Worm (Caenorhabditis elegans) whole organism, young adult: ENCODE results near the gene R04F11.5.
A peak's percentile ranks its signal among the peaks of the same experiment; 100 is the strongest.

Experiments used
- B0019.2 ChIP-seq: fragments of 200-800 bp; sonication (Bioruptor generic); conservative IDR thresholded peaks from 2 replicates; pipeline ENCODE4 v1.3.6; 2022; ENCODE audit warnings: missing genetic modification reagents, missing genetic modification characterization, missing compliant biosample characterization
- B0035.1 ChIP-seq: sonication (generic microtip); optimal IDR thresholded peaks from 2 replicates; lab custom pipeline; 2016; ENCODE audit warnings: missing genetic modification characterization, mild to moderate bottlenecking, missing compliant biosample characterization, missing genotype, missing genetic modification reagents
- C17E4.6 ChIP-seq: fragments of 200-800 bp; sonication (Bioruptor generic); IDR thresholded peaks from 2 replicates; pipeline ENCODE4 v1.3.6; 2022; ENCODE audit warnings: missing genetic modification reagents, missing genetic modification characterization, missing compliant biosample characterization
- F22D6.2 ChIP-seq: sonication (generic microtip); optimal IDR thresholded peaks from 2 replicates; lab custom pipeline; 2016; ENCODE audit warnings: mild to moderate bottlenecking, missing genetic modification characterization, missing compliant biosample characterization
- F33H1.4 ChIP-seq: fragments of 200-800 bp; sonication (Bioruptor generic); IDR thresholded peaks from 2 replicates; pipeline ENCODE4 v1.3.6; 2022; ENCODE audit warnings: missing genetic modification reagents, missing genetic modification characterization, missing compliant biosample characterization
- T26A5.8 ChIP-seq: sonication (generic microtip); optimal IDR thresholded peaks from 2 replicates; lab custom pipeline; 2016; ENCODE audit warnings: missing genetic modification characterization, missing compliant biosample characterization
- Y95B8A.8 ChIP-seq: fragments of 200-800 bp; sonication (Bioruptor generic); IDR thresholded peaks from 2 replicates; pipeline ENCODE4 v1.3.6; 2022; ENCODE audit warnings: missing genetic modification reagents, missing genetic modification characterization, missing compliant biosample characterization
- ama-1 ChIP-seq, 3 experiments: fragments of 150-350 bp in 1 of 3; sonication (generic microtip) in 2 of 3; optimal IDR thresholded peaks; 2 replicates each; lab custom pipeline; 2014 to 2018; ENCODE audit warnings: missing biosample characterization in 2 of 3, missing genetic modification characterization in 2 of 3, missing genetic modification reagents in 2 of 3
- atf-7 ChIP-seq: sonication (generic microtip); optimal IDR thresholded peaks from 2 replicates; lab custom pipeline; 2017; ENCODE audit warnings: mild to moderate bottlenecking, missing genetic modification characterization, missing compliant biosample characterization
- attf-3 ChIP-seq: fragments of 200-800 bp; sonication (Bioruptor generic); conservative IDR thresholded peaks from 2 replicates; pipeline ENCODE4 v1.3.6; 2022; ENCODE audit warnings: missing genetic modification reagents, missing genetic modification characterization, missing compliant biosample characterization
- attf-6 ChIP-seq: fragments of 200-800 bp; sonication (Bioruptor generic); IDR thresholded peaks from 2 replicates; pipeline ENCODE4 v1.3.6; 2022; ENCODE audit warnings: missing genetic modification reagents, missing genetic modification characterization, missing compliant biosample characterization
- bed-1 ChIP-seq: fragments of 200-800 bp; sonication (Bioruptor generic); IDR thresholded peaks from 2 replicates; pipeline ENCODE4 v1.3.6; 2022; ENCODE audit warnings: missing genetic modification reagents, missing genetic modification characterization, missing compliant biosample characterization
- bed-2 ChIP-seq: fragments of 200-800 bp; sonication (Bioruptor generic); IDR thresholded peaks from 2 replicates; pipeline ENCODE4 v1.3.6; 2022; ENCODE audit warnings: missing genetic modification reagents, missing genetic modification characterization, missing compliant biosample characterization
- cebp-1 ChIP-seq, 2 experiments: fragments of 200-800 bp in 1 of 2; sonication (Bioruptor generic) in 1 of 2; sonication (generic microtip) in 1 of 2; IDR thresholded peaks in 1 of 2; optimal IDR thresholded peaks in 1 of 2; 2 replicates each; pipeline versions ENCODE4 v1.3.6 to Lab custom; 2017 to 2022; ENCODE audit warnings: missing compliant biosample characterization in 2 of 2, missing genetic modification characterization in 2 of 2, mild to moderate bottlenecking in 1 of 2, missing genetic modification reagents in 1 of 2, moderate library complexity in 1 of 2
- ceh-100 ChIP-seq: fragments of 200-800 bp; sonication (Bioruptor generic); IDR thresholded peaks from 2 replicates; pipeline ENCODE4 v1.3.6; 2022; ENCODE audit warnings: missing genetic modification reagents, missing genetic modification characterization, missing compliant biosample characterization
- ceh-27 ChIP-seq: fragments of 200-800 bp; sonication (Bioruptor generic); optimal IDR thresholded peaks from 2 replicates; lab custom pipeline; 2018; ENCODE audit warnings: mild to moderate bottlenecking, missing genetic modification characterization, moderate library complexity, missing compliant biosample characterization
- ceh-40 ChIP-seq: fragments of 200-800 bp; sonication (Bioruptor generic); IDR thresholded peaks from 2 replicates; pipeline ENCODE4 v1.3.6; 2022; ENCODE audit warnings: missing genetic modification characterization, missing compliant biosample characterization
- ceh-79 ChIP-seq: sonication (generic microtip); optimal IDR thresholded peaks from 2 replicates; lab custom pipeline; 2017; ENCODE audit warnings: mild to moderate bottlenecking, missing genetic modification characterization, missing compliant biosample characterization
- ceh-91 ChIP-seq: fragments of 200-800 bp; sonication (Bioruptor generic); IDR thresholded peaks from 2 replicates; pipeline ENCODE4 v1.3.6; 2022; ENCODE audit warnings: missing genetic modification reagents, missing genetic modification characterization, missing compliant biosample characterization
- hrde-1 ChIP-seq: sonication (generic microtip); optimal IDR thresholded peaks from 2 replicates; lab custom pipeline; 2016; ENCODE audit warnings: missing genetic modification characterization, mild to moderate bottlenecking, missing compliant biosample characterization, moderate library complexity, missing genotype, missing genetic modification reagents, borderline replicate concordance
- let-607 ChIP-seq, 2 experiments: fragments of 200-800 bp in 1 of 2; sonication (Bioruptor generic) in 1 of 2; sonication (generic microtip) in 1 of 2; optimal IDR thresholded peaks; 2 replicates each; lab custom pipeline; 2016 to 2018; ENCODE audit warnings: mild to moderate bottlenecking in 2 of 2, missing compliant biosample characterization in 2 of 2, missing genetic modification characterization in 2 of 2, moderate library complexity in 2 of 2, missing genotype in 1 of 2
- lin-35 ChIP-seq, 3 experiments: fragments of 150-350 bp in 2 of 3; sonication (generic microtip) in 1 of 3; optimal IDR thresholded peaks; 2 replicates each; lab custom pipeline; 2014 to 2018; ENCODE audit warnings: missing biosample characterization in 3 of 3, missing genetic modification characterization in 3 of 3, missing genetic modification reagents in 3 of 3
- lir-1 ChIP-seq: fragments of 200-800 bp; sonication (Bioruptor generic); conservative IDR thresholded peaks from 2 replicates; pipeline ENCODE4 v1.3.6; 2022; ENCODE audit warnings: missing genetic modification reagents, missing genetic modification characterization, missing compliant biosample characterization
- madf-10 ChIP-seq: sonication (generic microtip); optimal IDR thresholded peaks from 2 replicates; lab custom pipeline; 2016; ENCODE audit warnings: mild to moderate bottlenecking, missing genetic modification characterization, missing compliant biosample characterization
- mcd-1 ChIP-seq: fragments of 200-800 bp; sonication (Bioruptor generic); IDR thresholded peaks from 2 replicates; pipeline ENCODE4 v1.3.6; 2022; ENCODE audit warnings: missing genetic modification reagents, missing genetic modification characterization, missing compliant biosample characterization
- mel-28 ChIP-seq: sonication (generic microtip); optimal IDR thresholded peaks from 2 replicates; lab custom pipeline; 2016; ENCODE audit warnings: borderline replicate concordance, mild to moderate bottlenecking, missing genetic modification characterization, missing compliant biosample characterization
- nhr-120 ChIP-seq: fragments of 200-800 bp; sonication (Bioruptor generic); IDR thresholded peaks from 2 replicates; pipeline ENCODE4 v1.3.6; 2022; ENCODE audit warnings: missing genetic modification characterization, missing compliant biosample characterization
- nhr-27 ChIP-seq: fragments of 200-800 bp; sonication (Bioruptor generic); optimal IDR thresholded peaks from 2 replicates; lab custom pipeline; 2018; ENCODE audit warnings: mild to moderate bottlenecking, missing genetic modification characterization, moderate library complexity, missing compliant biosample characterization
- rpc-1 ChIP-seq, 2 experiments: fragments of 150-350 bp in 1 of 2; sonication (generic microtip) in 1 of 2; optimal IDR thresholded peaks; 2 replicates each; lab custom pipeline; 2014 to 2018; ENCODE audit warnings: missing biosample characterization in 1 of 2, missing genetic modification characterization in 1 of 2, missing genetic modification reagents in 1 of 2, missing genotype in 1 of 2
- snpc-1.1 ChIP-seq: sonication (generic microtip); optimal IDR thresholded peaks from 2 replicates; lab custom pipeline; 2017; ENCODE audit warnings: missing genetic modification characterization, mild to moderate bottlenecking, missing compliant biosample characterization, antibody characterized with exemption, moderate library complexity, missing genotype, missing genetic modification reagents; ENCODE audit not compliant: insufficient read depth
- somi-1 ChIP-seq: fragments of 200-800 bp; sonication (Bioruptor generic); optimal IDR thresholded peaks from 2 replicates; lab custom pipeline; 2018; ENCODE audit warnings: mild to moderate bottlenecking, missing genetic modification characterization, missing compliant biosample characterization
- sptf-2 ChIP-seq: fragments of 200-800 bp; sonication (Bioruptor generic); optimal IDR thresholded peaks from 2 replicates; lab custom pipeline; 2018; ENCODE audit warnings: mild to moderate bottlenecking, missing genetic modification characterization, missing compliant biosample characterization
- unc-62 ChIP-seq: fragments of 150-350 bp; optimal IDR thresholded peaks from 2 replicates; lab custom pipeline; 2014; ENCODE audit warnings: missing biosample characterization, missing genetic modification reagents, missing genetic modification characterization
- xnd-1 ChIP-seq: sonication (generic microtip); optimal IDR thresholded peaks from 2 replicates; lab custom pipeline; 2016; ENCODE audit warnings: missing genotype, missing genetic modification reagents, missing genetic modification characterization, missing compliant biosample characterization
- zim-3 ChIP-seq: sonication (generic microtip); optimal IDR thresholded peaks from 2 replicates; lab custom pipeline; 2017; ENCODE audit warnings: mild to moderate bottlenecking, missing genetic modification characterization, moderate library complexity, missing compliant biosample characterization
- ztf-25 ChIP-seq: fragments of 200-800 bp; sonication (Bioruptor generic); IDR thresholded peaks from 2 replicates; pipeline ENCODE4 v1.3.6; 2022; ENCODE audit warnings: missing genetic modification reagents, missing genetic modification characterization, missing compliant biosample characterization
- ztf-6 ChIP-seq: fragments of 200-800 bp; sonication (Bioruptor generic); IDR thresholded peaks from 2 replicates; pipeline ENCODE4 v1.3.6; 2022; ENCODE audit warnings: missing genetic modification reagents, missing genetic modification characterization, missing compliant biosample characterization

The R04F11.5 gene

DNA sequence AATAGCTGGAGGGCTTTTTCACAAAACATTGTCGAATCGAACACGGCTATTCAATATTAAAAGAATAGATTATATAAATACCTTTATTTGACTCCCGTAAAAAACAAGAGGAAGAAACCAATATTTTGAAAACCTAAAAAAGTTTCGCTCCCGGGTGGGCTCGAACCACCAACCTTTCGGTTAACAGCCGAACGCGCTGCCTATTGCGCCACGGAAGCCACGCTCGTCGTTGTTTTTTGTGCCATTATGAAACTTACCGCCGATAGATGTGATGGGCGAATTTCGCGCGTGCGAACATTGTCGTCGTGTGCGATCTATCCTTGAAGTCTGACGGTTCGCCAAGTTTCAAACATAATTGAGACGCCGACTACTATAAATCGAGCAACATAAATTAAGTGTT lies 14.0 kb upstream of the R04F11.5 start (continued):
- TF ChIP-seq C17E4.6 (GFP tag; lab: Robert Waterston, UW) = no peak
- TF ChIP-seq rpc-1 (optimal IDR thresholded peaks at IDR 0.05; lab: Kevin White, UChicago) = peak; percentile 68
- TF ChIP-seq rpc-1 (tag; optimal IDR thresholded peaks at IDR 0.05; lab: Kevin White, UChicago) = peak; percentile 83
- no peak for TF ChIP-seq F33H1.4 (GFP tag; lab: Robert Waterston, UW)
- no peak for TF ChIP-seq ceh-40 (GFP tag; lab: Robert Waterston, UW)
- TF ChIP-seq cebp-1 (GFP tag; IDR thresholded peaks at IDR 0.05; lab: Robert Waterston, UW) = no peak
- TF ChIP-seq cebp-1 (tag; optimal IDR thresholded peaks at IDR 0.05; lab: Kevin White, UChicago) = no peak
- TF ChIP-seq F22D6.2 (tag; lab: Kevin White, UChicago) = no peak
- no peak for TF ChIP-seq nhr-27 (tag; lab: Kevin White, UChicago)
- peak; percentile 17 for TF ChIP-seq hrde-1 (tag; lab: Kevin White, UChicago)
- no peak for TF ChIP-seq let-607 (tag; optimal IDR thresholded peaks at IDR 0.05; lab: Kevin White, UChicago)
- peak; percentile 21 for TF ChIP-seq ceh-27
- no peak for TF ChIP-seq sptf-2
- TF ChIP-seq lin-35 (GFP tag; optimal IDR thresholded peaks at IDR 0.05; lab: Kevin White, UChicago) = peak in 1 of 3 experiments; percentile 16
- no peak for TF ChIP-seq ama-1 (optimal IDR thresholded peaks at IDR 0.05; lab: Kevin White, UChicago)
- no peak for TF ChIP-seq ama-1 (GFP tag; optimal IDR thresholded peaks at IDR 0.05; lab: Kevin White, UChicago)
- TF ChIP-seq bed-1 (GFP tag; lab: Robert Waterston, UW) = no peak
- TF ChIP-seq xnd-1 (tag; lab: Kevin White, UChicago) = no peak
- peak; percentile 26 for TF ChIP-seq snpc-1.1 (tag; lab: Kevin White, UChicago)
- TF ChIP-seq B0019.2 (GFP tag; lab: Robert Waterston, UW) = no peak
- no peak for TF ChIP-seq lir-1 (GFP tag; lab: Robert Waterston, UW)
- peak; percentile 30 for TF ChIP-seq madf-10 (tag; lab: Kevin White, UChicago)
- TF ChIP-seq B0035.1 (tag; lab: Kevin White, UChicago) = no peak
- no peak for TF ChIP-seq somi-1 (GFP tag; lab: Kevin White, UChicago)
- no peak for TF ChIP-seq Y95B8A.8 (GFP tag; lab: Robert Waterston, UW)
- TF ChIP-seq zim-3 (tag; lab: Kevin White, UChicago) = no peak
- TF ChIP-seq T26A5.8 (tag; lab: Kevin White, UChicago) = no peak
- TF ChIP-seq atf-7 (tag; lab: Kevin White, UChicago) = no peak
- peak; percentile 43; the same call in 1 of the 2 replicates for TF ChIP-seq mcd-1 (GFP tag; lab: Robert Waterston, UW)

ce11 chrV:12329173-12329572 lies 11.4 kb upstream of the R04F11.5 start:
- no peak for TF ChIP-seq bed-2 (GFP tag; lab: Robert Waterston, UW)
- TF ChIP-seq ztf-6 = no peak
- no peak for TF ChIP-seq attf-6 (GFP tag; lab: Robert Waterston, UW)
- no peak for TF ChIP-seq F33H1.4 (GFP tag; lab: Robert Waterston, UW)
- TF ChIP-seq attf-3 = no peak
- TF ChIP-seq ceh-79 (tag; lab: Kevin White, UChicago) = no peak
- no peak for TF ChIP-seq ceh-100
- no peak for TF ChIP-seq ceh-91 (GFP tag; lab: Robert Waterston, UW)
- no peak for TF ChIP-seq hrde-1 (tag; lab: Kevin White, UChicago)
- no peak for TF ChIP-seq ztf-25
- TF ChIP-seq ceh-40 (GFP tag; lab: Robert Waterston, UW) = no peak
- no peak for TF ChIP-seq nhr-120
- TF ChIP-seq snpc-1.1 (tag; lab: Kevin White, UChicago) = no peak
- TF ChIP-seq rpc-1 (optimal IDR thresholded peaks at IDR 0.05; lab: Kevin White, UChicago) = no peak
- TF ChIP-seq rpc-1 (tag; optimal IDR thresholded peaks at IDR 0.05; lab: Kevin White, UChicago) = no peak
- no peak for TF ChIP-seq xnd-1 (tag; lab: Kevin White, UChicago)
- TF ChIP-seq mel-28 = no peak
- no peak for TF ChIP-seq unc-62 (GFP tag; lab: Kevin White, UChicago)
